Worm (Caenorhabditis elegans) whole organism, young adult: ENCODE data around the gene med-1.

Experiments used
- B0336.3 ChIP-seq: fragments of 200-800 bp; sonication (Bioruptor generic); IDR thresholded peaks from 2 replicates; pipeline ENCODE4 v1.3.6; 2022; ENCODE audit warnings: missing genetic modification characterization, missing compliant biosample characterization
- C06A6.2 ChIP-seq: fragments of 200-800 bp; sonication (Bioruptor generic); conservative IDR thresholded peaks from 2 replicates; pipeline ENCODE4 v1.3.6; 2022; ENCODE audit warnings: missing genetic modification characterization, missing compliant biosample characterization
- F33H1.4 ChIP-seq: fragments of 200-800 bp; sonication (Bioruptor generic); IDR thresholded peaks from 2 replicates; pipeline ENCODE4 v1.3.6; 2022; ENCODE audit warnings: missing genetic modification reagents, missing genetic modification characterization, missing compliant biosample characterization
- F55B11.4 ChIP-seq: sonication (generic microtip); optimal IDR thresholded peaks from 2 replicates; lab custom pipeline; 2016; ENCODE audit warnings: missing compliant biosample characterization, missing genetic modification characterization, borderline replicate concordance; ENCODE audit not compliant: insufficient read depth
- F57A8.1 ChIP-seq: fragments of 200-800 bp; sonication (Bioruptor generic); optimal IDR thresholded peaks from 2 replicates; lab custom pipeline; 2018; ENCODE audit warnings: mild to moderate bottlenecking, missing genetic modification characterization, moderate library complexity, missing compliant biosample characterization
- K12H6.12 ChIP-seq: fragments of 200-800 bp; sonication (Bioruptor generic); optimal IDR thresholded peaks from 2 replicates; lab custom pipeline; 2018; ENCODE audit warnings: mild to moderate bottlenecking, missing genetic modification characterization, missing compliant biosample characterization
- Y53F4B.3 ChIP-seq: fragments of 200-800 bp; sonication (Bioruptor generic); IDR thresholded peaks from 2 replicates; pipeline ENCODE4 v1.3.6; 2022; ENCODE audit warnings: missing genetic modification reagents, missing genetic modification characterization, missing compliant biosample characterization
- Y67H2A.10 ChIP-seq: fragments of 200-800 bp; sonication (Bioruptor generic); conservative IDR thresholded peaks from 2 replicates; pipeline ENCODE4 v1.3.6; 2022; ENCODE audit warnings: missing genetic modification reagents, missing genetic modification characterization, missing compliant biosample characterization
- ama-1 ChIP-seq, 3 experiments: fragments of 150-350 bp in 1 of 3; sonication (generic microtip) in 2 of 3; optimal IDR thresholded peaks; 2 replicates each; lab custom pipeline; 2014 to 2018; ENCODE audit warnings: missing biosample characterization in 2 of 3, missing genetic modification characterization in 2 of 3, missing genetic modification reagents in 2 of 3
- aptf-2 ChIP-seq: fragments of 200-800 bp; sonication (Bioruptor generic); conservative IDR thresholded peaks from 2 replicates; pipeline ENCODE4 v1.3.6; 2022; ENCODE audit warnings: missing genetic modification reagents, missing genetic modification characterization, missing compliant biosample characterization
- aptf-3 ChIP-seq: fragments of 200-800 bp; sonication (Bioruptor generic); IDR thresholded peaks from 2 replicates; pipeline ENCODE4 v1.3.6; 2022; ENCODE audit warnings: missing genetic modification characterization, missing compliant biosample characterization
- athp-1 ChIP-seq: sonication (generic microtip); optimal IDR thresholded peaks from 2 replicates; lab custom pipeline; 2017; ENCODE audit warnings: mild to moderate bottlenecking, missing genetic modification characterization, missing compliant biosample characterization
- attf-6 ChIP-seq: fragments of 200-800 bp; sonication (Bioruptor generic); IDR thresholded peaks from 2 replicates; pipeline ENCODE4 v1.3.6; 2022; ENCODE audit warnings: missing genetic modification reagents, missing genetic modification characterization, missing compliant biosample characterization
- ceh-100 ChIP-seq: fragments of 200-800 bp; sonication (Bioruptor generic); IDR thresholded peaks from 2 replicates; pipeline ENCODE4 v1.3.6; 2022; ENCODE audit warnings: missing genetic modification reagents, missing genetic modification characterization, missing compliant biosample characterization
- ceh-27 ChIP-seq: fragments of 200-800 bp; sonication (Bioruptor generic); optimal IDR thresholded peaks from 2 replicates; lab custom pipeline; 2018; ENCODE audit warnings: mild to moderate bottlenecking, missing genetic modification characterization, moderate library complexity, missing compliant biosample characterization
- ceh-79 ChIP-seq: sonication (generic microtip); optimal IDR thresholded peaks from 2 replicates; lab custom pipeline; 2017; ENCODE audit warnings: mild to moderate bottlenecking, missing genetic modification characterization, missing compliant biosample characterization
- ceh-91 ChIP-seq: fragments of 200-800 bp; sonication (Bioruptor generic); IDR thresholded peaks from 2 replicates; pipeline ENCODE4 v1.3.6; 2022; ENCODE audit warnings: missing genetic modification reagents, missing genetic modification characterization, missing compliant biosample characterization
- hlh-12 ChIP-seq: sonication (generic microtip); optimal IDR thresholded peaks from 2 replicates; lab custom pipeline; 2016; ENCODE audit warnings: missing genetic modification characterization, missing compliant biosample characterization
- hmg-1.2 ChIP-seq: fragments of 200-800 bp; sonication (Bioruptor generic); IDR thresholded peaks from 2 replicates; pipeline ENCODE4 v1.3.6; 2022; ENCODE audit warnings: missing genetic modification reagents, missing genetic modification characterization, missing compliant biosample characterization
- hsf-1 ChIP-seq: fragments of 200-800 bp; sonication (Bioruptor generic); IDR thresholded peaks from 2 replicates; pipeline ENCODE4 v1.3.6; 2022; ENCODE audit warnings: missing genetic modification reagents, missing genetic modification characterization, missing compliant biosample characterization
- lin-40 ChIP-seq: sonication (generic microtip); optimal IDR thresholded peaks from 2 replicates; lab custom pipeline; 2016; ENCODE audit warnings: missing genetic modification characterization, mild to moderate bottlenecking, missing compliant biosample characterization, missing genotype, missing genetic modification reagents
- lin-54 ChIP-seq: fragments of 200-800 bp; sonication (Bioruptor generic); optimal IDR thresholded peaks from 2 replicates; lab custom pipeline; 2018; ENCODE audit warnings: mild to moderate bottlenecking, missing genetic modification characterization, missing compliant biosample characterization
- lir-1 ChIP-seq: fragments of 200-800 bp; sonication (Bioruptor generic); conservative IDR thresholded peaks from 2 replicates; pipeline ENCODE4 v1.3.6; 2022; ENCODE audit warnings: missing genetic modification reagents, missing genetic modification characterization, missing compliant biosample characterization
- lsy-27 ChIP-seq: sonication (generic microtip); optimal IDR thresholded peaks from 2 replicates; lab custom pipeline; 2017; ENCODE audit warnings: missing genetic modification characterization, mild to moderate bottlenecking, missing compliant biosample characterization, antibody characterized with exemption, missing genotype, borderline replicate concordance; ENCODE audit not compliant: insufficient read depth
- madf-10 ChIP-seq: sonication (generic microtip); optimal IDR thresholded peaks from 2 replicates; lab custom pipeline; 2016; ENCODE audit warnings: mild to moderate bottlenecking, missing genetic modification characterization, missing compliant biosample characterization
- madf-6 ChIP-seq: fragments of 200-800 bp; sonication (Bioruptor generic); IDR thresholded peaks from 2 replicates; pipeline ENCODE4 v1.3.6; 2022; ENCODE audit warnings: missing genetic modification reagents, missing genetic modification characterization, missing compliant biosample characterization
- madf-8 ChIP-seq: fragments of 200-800 bp; sonication (Bioruptor generic); conservative IDR thresholded peaks from 2 replicates; pipeline ENCODE4 v1.3.6; 2022; ENCODE audit warnings: missing genetic modification reagents, missing genetic modification characterization, missing compliant biosample characterization
- mcd-1 ChIP-seq: fragments of 200-800 bp; sonication (Bioruptor generic); IDR thresholded peaks from 2 replicates; pipeline ENCODE4 v1.3.6; 2022; ENCODE audit warnings: missing genetic modification reagents, missing genetic modification characterization, missing compliant biosample characterization
- mel-28 ChIP-seq: sonication (generic microtip); optimal IDR thresholded peaks from 2 replicates; lab custom pipeline; 2016; ENCODE audit warnings: borderline replicate concordance, mild to moderate bottlenecking, missing genetic modification characterization, missing compliant biosample characterization
- nfyb-1 ChIP-seq: fragments of 200-800 bp; sonication (Bioruptor generic); IDR thresholded peaks from 2 replicates; pipeline ENCODE4 v1.3.6; 2022; ENCODE audit warnings: missing genetic modification reagents, missing genetic modification characterization, missing compliant biosample characterization
- nhr-27 ChIP-seq: fragments of 200-800 bp; sonication (Bioruptor generic); optimal IDR thresholded peaks from 2 replicates; lab custom pipeline; 2018; ENCODE audit warnings: mild to moderate bottlenecking, missing genetic modification characterization, moderate library complexity, missing compliant biosample characterization
- nhr-90 ChIP-seq: sonication (generic microtip); optimal IDR thresholded peaks from 2 replicates; lab custom pipeline; 2016; ENCODE audit warnings: missing genotype, mild to moderate bottlenecking, missing genetic modification characterization, missing compliant biosample characterization
- rcor-1 ChIP-seq: fragments of 200-800 bp; sonication (Bioruptor generic); IDR thresholded peaks from 2 replicates; pipeline ENCODE4 v1.3.6; 2022; ENCODE audit warnings: missing genetic modification reagents, missing genetic modification characterization, missing compliant biosample characterization
- rec-8 ChIP-seq, 2 experiments: sonication (generic microtip); optimal IDR thresholded peaks; 2 replicates each; lab custom pipeline; 2016; ENCODE audit warnings: mild to moderate bottlenecking in 2 of 2, missing genetic modification characterization in 2 of 2, missing genetic modification reagents in 2 of 2, missing genotype in 2 of 2, missing biosample characterization in 1 of 2, missing compliant biosample characterization in 1 of 2, moderate library complexity in 1 of 2
- snpc-3.4 ChIP-seq: sonication (generic microtip); optimal IDR thresholded peaks from 2 replicates; lab custom pipeline; 2017; ENCODE audit warnings: missing genetic modification characterization, mild to moderate bottlenecking, missing compliant biosample characterization, antibody characterized with exemption, moderate library complexity, missing genotype, missing genetic modification reagents
- snpc-4 ChIP-seq, 5 experiments: fragments of 150-350 bp in 1 of 5; sonication (generic microtip) in 4 of 5; optimal IDR thresholded peaks; 2 replicates each; lab custom pipeline; 2014 to 2018; ENCODE audit warnings: missing genetic modification characterization in 5 of 5, missing biosample characterization in 3 of 5, antibody characterized with exemption in 2 of 5, mild to moderate bottlenecking in 2 of 5, missing compliant biosample characterization in 2 of 5, missing genotype in 2 of 5, moderate library complexity in 2 of 5, missing genetic modification reagents in 1 of 5
- somi-1 ChIP-seq: fragments of 200-800 bp; sonication (Bioruptor generic); optimal IDR thresholded peaks from 2 replicates; lab custom pipeline; 2018; ENCODE audit warnings: mild to moderate bottlenecking, missing genetic modification characterization, missing compliant biosample characterization
- tbp1 ChIP-seq: fragments of 200-800 bp; sonication (Bioruptor generic); optimal IDR thresholded peaks from 2 replicates; lab custom pipeline; 2018; ENCODE audit warnings: mild to moderate bottlenecking, missing genetic modification characterization, missing compliant biosample characterization
- tlf-1 ChIP-seq: fragments of 200-800 bp; sonication (Bioruptor generic); optimal IDR thresholded peaks from 2 replicates; lab custom pipeline; 2018; ENCODE audit warnings: mild to moderate bottlenecking, missing genetic modification characterization, missing compliant biosample characterization
- unc-62 ChIP-seq: fragments of 150-350 bp; optimal IDR thresholded peaks from 2 replicates; lab custom pipeline; 2014; ENCODE audit warnings: missing biosample characterization, missing genetic modification reagents, missing genetic modification characterization
- ztf-18 ChIP-seq: sonication (generic microtip); optimal IDR thresholded peaks from 2 replicates; lab custom pipeline; 2016; ENCODE audit warnings: missing genotype, mild to moderate bottlenecking, missing genetic modification characterization, missing compliant biosample characterization
- ztf-22 ChIP-seq: fragments of 200-800 bp; sonication (Bioruptor generic); optimal IDR thresholded peaks from 2 replicates; lab custom pipeline; 2018; ENCODE audit warnings: mild to moderate bottlenecking, missing genetic modification characterization, moderate library complexity, missing compliant biosample characterization
- ztf-25 ChIP-seq: fragments of 200-800 bp; sonication (Bioruptor generic); IDR thresholded peaks from 2 replicates; pipeline ENCODE4 v1.3.6; 2022; ENCODE audit warnings: missing genetic modification reagents, missing genetic modification characterization, missing compliant biosample characterization

The med-1 gene

DNA sequence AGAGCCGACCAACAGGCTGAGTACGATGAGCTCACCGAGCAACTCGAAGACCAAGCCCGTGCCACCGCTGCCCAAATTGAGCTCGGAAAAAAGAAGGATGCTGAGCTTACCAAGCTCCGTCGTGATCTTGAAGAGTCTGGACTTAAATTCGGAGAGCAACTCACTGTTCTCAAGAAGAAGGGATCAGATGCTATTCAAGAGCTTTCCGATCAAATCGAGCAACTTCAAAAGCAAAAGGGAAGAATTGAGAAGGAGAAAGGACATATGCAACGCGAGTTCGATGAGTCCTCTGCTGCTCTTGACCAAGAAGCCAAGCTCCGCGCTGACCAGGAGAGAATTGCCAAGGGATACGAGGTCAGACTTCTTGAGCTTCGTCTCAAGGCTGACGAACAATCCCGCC is 41.8 kb downstream of the med-1 start:
- no peak for TF ChIP-seq athp-1 (tag; lab: Kevin White, UChicago)
- no peak for TF ChIP-seq somi-1 (GFP tag; lab: Kevin White, UChicago)
- TF ChIP-seq lsy-27 (tag; lab: Kevin White, UChicago), result no peak
- no peak for TF ChIP-seq Y67H2A.10 (GFP tag; lab: Robert Waterston, UW)
- TF ChIP-seq tlf-1 (GFP tag; lab: Kevin White, UChicago), result no peak
- no peak for TF ChIP-seq F33H1.4 (GFP tag; lab: Robert Waterston, UW)
- no peak for TF ChIP-seq nfyb-1
- no peak for TF ChIP-seq madf-8 (GFP tag; lab: Robert Waterston, UW)
- TF ChIP-seq hlh-12 (tag; lab: Kevin White, UChicago), result no peak
- TF ChIP-seq snpc-4 (GFP tag; optimal IDR thresholded peaks at IDR 0.05; lab: Kevin White, UChicago), result no peak
- no peak for TF ChIP-seq snpc-4 (tag; optimal IDR thresholded peaks at IDR 0.05; lab: Kevin White, UChicago)
- no peak for TF ChIP-seq tbp1 (GFP tag; lab: Kevin White, UChicago)
- no peak for TF ChIP-seq nhr-90 (tag; lab: Kevin White, UChicago)
- TF ChIP-seq ama-1 (optimal IDR thresholded peaks at IDR 0.05; lab: Kevin White, UChicago), result no peak
- no peak for TF ChIP-seq ama-1 (GFP tag; optimal IDR thresholded peaks at IDR 0.05; lab: Kevin White, UChicago)
- TF ChIP-seq Y53F4B.3 (GFP tag; lab: Robert Waterston, UW), result no peak
- TF ChIP-seq rcor-1 (GFP tag; lab: Robert Waterston, UW), result no peak

DNA sequence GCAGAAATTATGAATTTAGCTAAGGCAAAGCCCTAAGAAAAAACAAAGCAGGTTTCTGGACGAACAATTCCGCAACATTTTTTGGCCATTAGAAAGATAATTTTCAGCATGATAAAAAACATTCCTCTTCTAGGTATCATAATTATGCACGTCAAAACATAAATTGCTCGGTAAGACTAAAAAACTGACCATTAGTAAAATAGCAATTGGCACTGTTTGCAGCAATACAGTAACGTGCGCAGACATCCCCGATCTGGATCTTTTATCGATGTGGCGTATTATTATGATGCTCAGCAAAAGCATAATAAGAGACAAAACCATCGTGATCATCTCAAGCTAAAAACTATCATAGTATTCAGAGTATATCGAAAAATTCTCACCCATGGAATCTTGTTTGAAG is 46.0 kb downstream of the med-1 start:
- no peak for TF ChIP-seq lin-40 (tag; lab: Kevin White, UChicago)
- TF ChIP-seq madf-10 (tag; lab: Kevin White, UChicago), result no peak
- no peak for TF ChIP-seq ceh-100
- no peak for TF ChIP-seq aptf-3 (GFP tag; lab: Robert Waterston, UW)
- TF ChIP-seq F57A8.1 (GFP tag; lab: Kevin White, UChicago), result no peak
- no peak for TF ChIP-seq snpc-3.4 (tag; lab: Kevin White, UChicago)
- TF ChIP-seq C06A6.2 (GFP tag; lab: Robert Waterston, UW), result no peak
- TF ChIP-seq K12H6.12 (tag; lab: Kevin White, UChicago), result no peak
- TF ChIP-seq lir-1 (GFP tag; lab: Robert Waterston, UW), result no peak
- no peak for TF ChIP-seq tlf-1 (GFP tag; lab: Kevin White, UChicago)

DNA sequence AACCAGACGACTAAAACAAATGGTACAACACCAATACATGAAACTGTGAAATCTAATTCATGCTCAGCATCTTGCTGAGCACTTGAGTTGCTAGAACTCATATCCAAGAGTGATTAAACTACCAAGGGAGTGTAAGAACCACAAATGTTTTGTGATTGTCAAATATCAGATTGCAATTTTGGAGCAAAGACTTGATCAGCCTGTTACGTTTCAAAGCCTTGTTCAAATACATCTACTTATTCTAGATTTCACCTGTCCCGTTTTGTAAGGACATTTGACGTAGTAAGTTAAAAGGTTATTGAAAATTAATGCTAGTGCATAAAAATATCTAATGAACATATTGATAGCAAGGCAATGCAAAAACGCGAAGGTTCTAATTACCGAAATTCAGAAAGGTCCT is 46.9 kb downstream of the med-1 start, which contains the start of gene F45E6.1:
Gene F45E6.1, minus strand, starts transcription at position 101 of the 400 bp plus-strand sequence.
- TF ChIP-seq unc-62 (no peak), C06A6.2 (GFP tag; lab: Robert Waterston, UW) (no peak), madf-6 (GFP tag; lab: Robert Waterston, UW) (no peak), lin-54 (no peak), ztf-18 (tag; lab: Kevin White, UChicago) (no peak), mcd-1 (GFP tag; lab: Robert Waterston, UW) (no peak), attf-6 (GFP tag; lab: Robert Waterston, UW) (no peak)
- TF ChIP-seq, all 124 proteins: peak for 0

ce11 chrX:12478465-12478864 is 48.1 kb downstream of the med-1 start:
- TF ChIP-seq C06A6.2 (GFP tag; lab: Robert Waterston, UW) (no peak), aptf-2 (GFP tag; lab: Robert Waterston, UW) (no peak), B0336.3 (GFP tag; lab: Robert Waterston, UW) (no peak), nhr-27 (tag; lab: Kevin White, UChicago) (no peak), tbp1 (GFP tag; lab: Kevin White, UChicago) (no peak), hsf-1 (no peak), ceh-91 (no peak), ztf-25 (GFP tag; lab: Robert Waterston, UW) (no peak), ztf-22 (no peak), hmg-1.2 (no peak), rcor-1 (GFP tag; lab: Robert Waterston, UW) (no peak), rec-8 (tag; optimal IDR thresholded peaks at IDR 0.05; lab: Kevin White, UChicago) (no peak), F55B11.4 (tag; lab: Kevin White, UChicago) (no peak), ceh-27 (GFP tag; lab: Kevin White, UChicago) (no peak), ceh-79 (tag; lab: Kevin White, UChicago) (no peak), mel-28 (tag; lab: Kevin White, UChicago) (no peak)
